Fruit fly (Drosophila melanogaster): ENCODE results near the gene PGAP1.

The PGAP1 gene

DNA sequence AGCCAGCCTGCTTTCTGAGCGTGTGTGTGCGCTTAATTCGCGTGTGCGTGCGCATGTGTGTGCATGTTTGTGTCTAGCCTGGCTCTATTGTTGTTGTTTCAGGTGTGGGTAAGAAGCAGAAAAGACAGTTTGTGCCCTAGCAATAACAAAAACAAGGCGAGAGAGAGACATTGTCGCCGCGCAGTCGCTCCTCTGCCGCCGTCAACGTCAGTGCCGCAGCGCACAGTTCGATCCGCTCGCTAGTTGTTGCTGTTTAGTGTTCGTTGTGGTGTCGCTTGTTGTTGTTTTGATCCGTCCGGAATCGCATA is 897 bp upstream of the PGAP1 start:
- TF ChIP-seq Dll (optimal IDR thresholded peaks at IDR 0.05), result no peak
- no peak for TF ChIP-seq usp (GFP tag; optimal IDR thresholded peaks at IDR 0.05)
- TF ChIP-seq EcR (GFP tag; optimal IDR thresholded peaks at IDR 0.05), result no peak

DNA sequence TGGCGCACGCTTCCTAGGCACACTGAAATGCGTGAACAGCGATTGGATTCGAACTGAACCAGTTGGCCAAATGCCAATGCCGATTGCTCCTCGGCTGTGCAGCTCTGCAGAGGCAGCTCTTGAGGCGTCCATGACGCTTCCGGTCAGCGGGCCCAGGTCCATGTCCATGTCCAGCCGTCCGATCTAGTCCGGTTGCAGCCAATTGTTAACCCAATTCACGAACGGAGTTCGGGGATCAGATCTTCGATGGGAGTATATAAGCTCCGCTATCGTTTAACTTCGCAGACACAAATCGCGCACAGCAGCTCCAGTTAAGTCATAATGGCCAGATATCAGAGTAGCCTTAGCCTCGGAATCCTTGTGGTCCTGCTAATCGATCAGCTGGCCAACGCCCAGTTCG is 6.3 kb downstream of the PGAP1 start, which contains the start of gene CG42449:
Gene CG42449 (plus strand): TSS at position 301 of the 400 bp plus-strand sequence.
- no peak for TF ChIP-seq CG8478 (optimal IDR thresholded peaks at IDR 0.05)
- TF ChIP-seq psq (optimal IDR thresholded peaks at IDR 0.05), result no peak
- no peak for TF ChIP-seq pan (optimal IDR thresholded peaks at IDR 0.05)
- TF ChIP-seq Dll (optimal IDR thresholded peaks at IDR 0.05), result no peak
- TF ChIP-seq EcR (GFP tag; optimal IDR thresholded peaks at IDR 0.05), result no peak
- TF ChIP-seq usp (GFP tag; optimal IDR thresholded peaks at IDR 0.05), result no peak

DNA sequence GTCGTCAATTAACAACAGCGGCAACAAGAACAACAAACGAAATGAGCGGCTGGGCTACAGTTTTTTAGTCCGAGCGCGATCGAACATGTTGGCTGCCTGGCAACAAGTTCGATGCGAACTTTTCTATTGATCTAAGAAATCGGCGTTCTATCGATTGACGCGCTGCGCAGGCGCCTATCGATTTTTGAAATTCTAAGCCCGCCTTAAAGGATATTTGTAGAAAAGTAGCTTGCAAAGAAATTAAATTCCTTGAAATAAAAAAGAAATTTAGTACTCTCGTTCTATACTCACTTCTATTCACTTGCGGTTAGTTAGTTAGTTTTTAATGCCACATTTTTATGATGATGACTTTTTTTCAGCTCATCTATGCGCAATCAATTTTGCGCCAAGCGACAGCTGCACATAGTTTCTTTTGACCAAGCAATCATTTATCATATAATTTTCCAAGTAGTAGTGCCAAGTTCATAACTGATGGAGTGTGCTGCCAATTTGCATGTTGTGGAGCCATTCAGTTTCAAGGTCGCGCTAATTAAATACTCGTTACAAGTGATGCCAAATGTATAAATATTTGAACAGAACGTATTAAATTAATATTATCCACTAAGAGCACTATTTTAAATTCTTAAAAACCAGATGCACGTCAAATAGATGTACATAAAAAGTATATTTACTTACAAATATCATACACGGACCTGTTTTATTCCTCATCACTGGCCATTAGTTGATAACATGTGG is 9.2 kb downstream of the PGAP1 start, which contains the start of the genes Tre1 and Gr5a:
Gene Tre1 (minus strand): TSS at position 45 of the 735 bp plus-strand sequence.
Gene Gr5a (plus strand): TSS at position 685 of the 735 bp plus-strand sequence.
- TF ChIP-seq EcR (GFP tag; optimal IDR thresholded peaks at IDR 0.05) (no peak), usp (GFP tag; optimal IDR thresholded peaks at IDR 0.05) (no peak), CG8478 (optimal IDR thresholded peaks at IDR 0.05) (no peak), psq (optimal IDR thresholded peaks at IDR 0.05) (no peak), Dll (optimal IDR thresholded peaks at IDR 0.05) (no peak), pan (optimal IDR thresholded peaks at IDR 0.05) (no peak)

DNA sequence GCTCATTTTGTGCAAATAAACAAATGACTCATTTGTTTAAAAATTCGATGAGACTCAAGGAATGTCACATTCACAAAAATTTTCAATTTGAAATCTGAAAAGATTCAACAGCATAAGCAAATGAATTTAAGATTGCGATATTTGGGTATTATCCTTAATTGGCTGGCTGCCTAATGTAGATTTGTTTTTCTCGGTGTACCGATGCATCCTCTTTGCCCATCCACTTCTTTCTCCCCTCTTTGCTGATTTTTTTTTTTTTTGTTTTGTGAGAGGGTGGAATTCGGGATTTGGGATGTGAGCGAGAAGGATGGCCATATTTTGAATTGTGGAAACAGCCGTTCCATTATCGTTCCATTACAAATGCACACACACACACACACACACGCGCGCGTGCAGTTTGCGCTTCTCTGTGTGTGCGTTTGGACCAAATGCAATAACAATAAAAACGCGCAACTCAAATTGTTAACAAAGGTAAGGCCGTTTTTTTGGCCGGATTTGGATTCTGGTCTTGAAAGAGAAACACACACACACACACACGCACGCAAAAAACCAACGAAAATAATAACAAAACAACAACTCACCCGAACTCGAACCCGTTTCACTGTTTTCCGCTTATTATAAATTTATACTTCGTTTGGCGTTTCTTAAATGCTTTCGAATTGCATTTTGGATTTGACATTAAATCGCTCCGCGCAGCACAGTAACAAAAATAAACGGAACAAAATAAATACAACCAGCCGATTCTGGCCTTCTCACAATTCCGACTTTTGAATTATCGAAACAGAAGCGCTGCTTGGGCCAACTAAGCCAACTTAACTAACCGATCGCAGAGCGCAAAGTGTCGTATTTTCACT is 10.0 kb downstream of the PGAP1 start:
- no peak for TF ChIP-seq pan (optimal IDR thresholded peaks at IDR 0.05)

DNA sequence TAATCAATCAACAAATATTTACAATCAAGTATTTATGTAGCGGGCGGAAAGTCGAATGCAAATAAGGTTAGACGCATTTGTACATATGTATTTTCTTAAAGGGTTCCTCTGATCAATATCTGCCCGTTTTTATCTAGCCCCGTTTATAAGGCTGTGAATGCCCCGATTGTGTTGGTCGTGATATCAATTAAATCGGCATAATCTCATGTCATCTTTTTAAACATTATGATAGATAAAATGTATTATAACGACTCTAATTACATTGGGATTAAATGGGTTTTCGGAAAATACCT is 11.1 kb downstream of the PGAP1 start:
- no peak for TF ChIP-seq pan (optimal IDR thresholded peaks at IDR 0.05)
- no peak for TF ChIP-seq EcR (GFP tag; optimal IDR thresholded peaks at IDR 0.05)
- TF ChIP-seq Dll (optimal IDR thresholded peaks at IDR 0.05), result no peak
- no peak for TF ChIP-seq usp (GFP tag; optimal IDR thresholded peaks at IDR 0.05)
- TF ChIP-seq CG8478 (optimal IDR thresholded peaks at IDR 0.05), result no peak
- no peak for TF ChIP-seq psq (optimal IDR thresholded peaks at IDR 0.05)

DNA sequence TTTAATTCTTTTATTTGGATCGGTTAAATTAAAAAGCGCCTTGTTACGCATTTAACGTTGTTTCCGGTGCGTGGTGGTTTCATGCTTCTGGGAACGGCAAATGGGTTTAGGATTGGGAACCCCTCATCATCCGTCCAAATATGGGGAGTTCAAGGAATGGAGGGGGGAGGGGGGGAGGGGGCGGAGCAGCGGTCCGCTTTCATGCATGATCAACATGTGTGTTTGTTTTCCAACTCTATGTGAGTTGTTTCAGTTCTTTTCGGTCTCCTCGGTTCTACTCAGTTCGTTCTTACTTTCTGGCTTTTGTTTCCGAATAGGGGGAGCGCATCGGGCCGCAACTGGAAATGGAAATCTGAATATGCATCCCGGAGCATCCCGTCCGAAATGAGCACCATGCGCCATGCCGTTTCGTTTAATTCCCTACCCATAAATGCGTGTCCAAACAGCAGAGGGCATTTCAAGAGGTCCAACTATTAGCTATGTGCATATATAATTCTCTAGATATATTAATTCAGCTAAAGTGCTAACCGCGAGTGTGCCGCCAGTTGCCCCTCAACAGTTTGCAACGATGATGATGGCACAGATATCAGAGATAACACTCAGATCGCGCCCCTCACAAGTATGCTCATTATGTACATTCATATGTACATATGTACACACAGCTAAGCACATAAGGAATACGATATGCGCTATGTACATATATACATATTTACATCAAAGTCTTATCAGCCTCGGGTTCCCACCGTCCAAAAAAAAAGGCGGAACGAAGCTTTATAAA is 11.7 kb downstream of the PGAP1 start:
- TF ChIP-seq psq (optimal IDR thresholded peaks at IDR 0.05) (no peak), CG8478 (optimal IDR thresholded peaks at IDR 0.05) (no peak), Dll (optimal IDR thresholded peaks at IDR 0.05) (no peak), pan (optimal IDR thresholded peaks at IDR 0.05) (no peak), EcR (GFP tag; optimal IDR thresholded peaks at IDR 0.05) (no peak), usp (GFP tag; optimal IDR thresholded peaks at IDR 0.05) (no peak)

DNA sequence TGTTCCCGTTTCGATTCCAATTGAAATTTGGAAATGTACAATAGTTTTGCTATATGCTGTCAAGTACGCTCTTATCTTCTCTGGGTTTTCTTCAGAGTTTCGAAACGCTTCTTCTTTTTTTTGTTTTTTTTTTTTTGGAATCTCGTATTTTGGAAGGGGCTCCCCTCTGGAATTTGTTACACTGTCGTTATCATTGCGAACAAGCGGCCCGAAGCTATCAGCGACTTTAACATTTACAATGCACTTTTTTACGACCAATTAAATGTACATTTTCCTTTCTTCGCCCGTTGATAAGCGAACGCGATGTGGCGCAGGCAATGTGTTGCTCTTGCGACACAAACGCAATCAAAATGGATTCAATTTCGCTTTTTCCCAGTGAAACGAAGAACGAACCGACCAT is 12.4 kb downstream of the PGAP1 start:
- TF ChIP-seq psq (optimal IDR thresholded peaks at IDR 0.05) (no peak), CG8478 (optimal IDR thresholded peaks at IDR 0.05) (no peak), Dll (optimal IDR thresholded peaks at IDR 0.05) (no peak), EcR (GFP tag; optimal IDR thresholded peaks at IDR 0.05) (no peak), pan (optimal IDR thresholded peaks at IDR 0.05) (no peak), usp (GFP tag; optimal IDR thresholded peaks at IDR 0.05) (no peak)

DNA sequence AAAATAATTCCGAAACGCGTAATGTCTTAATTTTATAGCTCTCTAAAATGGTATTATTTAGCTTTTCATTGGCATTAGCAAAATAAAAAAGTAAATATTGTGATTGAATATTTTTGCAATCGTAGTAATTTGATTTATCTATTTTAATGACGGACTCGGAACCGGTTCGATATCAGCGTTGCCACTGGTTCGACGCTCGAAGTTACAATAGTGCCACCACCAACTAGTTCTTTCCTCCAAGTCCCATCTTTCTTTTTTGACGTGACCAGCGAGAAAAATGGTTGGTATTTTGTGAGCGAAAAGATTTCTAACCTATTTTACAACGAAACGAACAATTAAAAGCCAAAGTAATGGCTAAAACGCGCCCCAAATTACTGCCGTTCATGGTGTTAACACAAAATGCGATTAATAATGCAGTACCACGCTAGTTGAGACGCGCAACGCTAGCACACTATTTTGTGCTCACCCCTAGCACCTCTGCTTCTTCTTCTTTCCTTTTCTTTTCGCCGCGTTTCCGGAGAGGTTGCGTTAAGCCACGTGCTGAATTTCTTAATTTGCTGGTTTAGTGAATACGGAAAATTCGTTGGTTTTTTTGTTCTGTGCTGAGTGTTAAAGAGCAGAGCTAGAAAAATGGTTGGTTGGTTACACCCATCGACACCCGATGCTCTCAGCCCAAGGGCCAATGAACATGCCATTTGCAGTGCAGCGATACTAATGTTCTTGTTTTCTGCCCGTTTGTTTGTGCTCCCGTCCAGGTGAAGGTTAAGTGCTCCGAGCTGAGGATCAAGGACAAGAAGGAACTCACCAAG is 16.8 kb downstream of the PGAP1 start, which contains the start of gene RpL35:
Gene RpL35 (plus strand): TSS at position 159 of the 809 bp plus-strand sequence.
- TF ChIP-seq pan (optimal IDR thresholded peaks at IDR 0.05), result no peak
- no peak for TF ChIP-seq CG8478 (optimal IDR thresholded peaks at IDR 0.05)
- no peak for TF ChIP-seq psq (optimal IDR thresholded peaks at IDR 0.05)
- no peak for TF ChIP-seq usp (GFP tag; optimal IDR thresholded peaks at IDR 0.05)
- no peak for TF ChIP-seq Dll (optimal IDR thresholded peaks at IDR 0.05)
- no peak for TF ChIP-seq EcR (GFP tag; optimal IDR thresholded peaks at IDR 0.05)

DNA sequence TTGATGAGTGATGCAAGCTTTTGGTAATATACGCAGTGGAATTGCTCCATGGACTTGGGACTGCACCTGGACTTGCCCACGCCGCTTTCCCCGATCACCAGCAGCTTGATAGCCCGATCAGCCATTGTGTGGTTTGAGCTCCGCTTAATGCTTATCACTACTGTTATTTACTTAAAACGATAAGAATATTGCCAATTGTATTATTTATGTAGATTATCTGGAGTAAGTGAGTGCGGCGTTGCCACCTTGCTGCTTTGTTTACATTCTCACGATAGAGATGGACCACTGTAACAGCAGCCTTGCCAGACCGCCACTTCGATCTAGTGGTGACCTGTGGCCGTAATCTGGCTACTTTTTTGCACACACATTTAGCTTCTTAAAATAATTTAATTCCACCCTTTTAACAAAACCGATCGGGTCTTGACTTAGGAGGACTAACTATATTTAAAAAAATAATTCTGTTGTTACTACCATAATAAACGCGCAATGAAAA is 17.7 kb downstream of the PGAP1 start, which contains the start of gene Rab18:
Gene Rab18 (minus strand): TSS at position 276 of the 493 bp plus-strand sequence.
- TF ChIP-seq usp (GFP tag; optimal IDR thresholded peaks at IDR 0.05) (no peak), pan (optimal IDR thresholded peaks at IDR 0.05) (no peak), EcR (GFP tag; optimal IDR thresholded peaks at IDR 0.05) (no peak), Dll (optimal IDR thresholded peaks at IDR 0.05) (no peak), CG8478 (optimal IDR thresholded peaks at IDR 0.05) (no peak), psq (optimal IDR thresholded peaks at IDR 0.05) (no peak)

DNA sequence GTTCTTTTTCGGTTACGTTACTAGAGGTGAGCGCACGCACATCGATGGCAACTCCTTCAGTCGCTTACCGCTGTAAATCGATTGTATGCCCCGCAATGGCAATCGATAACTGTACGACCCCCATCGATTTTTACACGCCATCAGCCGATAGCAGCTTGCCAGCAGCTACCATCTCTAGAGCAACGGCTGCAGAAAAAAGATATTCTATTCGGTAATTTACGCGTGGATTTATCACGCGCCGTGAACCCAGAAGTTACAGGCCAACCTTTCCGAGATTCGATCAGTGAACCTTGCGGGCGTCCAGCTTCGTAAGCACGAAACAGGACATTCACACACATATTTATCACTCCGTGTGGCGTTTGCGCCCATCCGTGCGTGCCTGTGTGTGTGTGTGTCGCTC is 23.4 kb downstream of the PGAP1 start, which contains the start of the genes Sirt4 and CG4119:
Gene Sirt4 (minus strand): TSS at position 39 of the 400 bp plus-strand sequence.
Gene CG4119 (plus strand): TSS at position 151 of the 400 bp plus-strand sequence.
- no peak for TF ChIP-seq Dll (optimal IDR thresholded peaks at IDR 0.05)
- TF ChIP-seq psq (optimal IDR thresholded peaks at IDR 0.05), result no peak
- TF ChIP-seq EcR (GFP tag; optimal IDR thresholded peaks at IDR 0.05), result no peak
- no peak for TF ChIP-seq CG8478 (optimal IDR thresholded peaks at IDR 0.05)

DNA sequence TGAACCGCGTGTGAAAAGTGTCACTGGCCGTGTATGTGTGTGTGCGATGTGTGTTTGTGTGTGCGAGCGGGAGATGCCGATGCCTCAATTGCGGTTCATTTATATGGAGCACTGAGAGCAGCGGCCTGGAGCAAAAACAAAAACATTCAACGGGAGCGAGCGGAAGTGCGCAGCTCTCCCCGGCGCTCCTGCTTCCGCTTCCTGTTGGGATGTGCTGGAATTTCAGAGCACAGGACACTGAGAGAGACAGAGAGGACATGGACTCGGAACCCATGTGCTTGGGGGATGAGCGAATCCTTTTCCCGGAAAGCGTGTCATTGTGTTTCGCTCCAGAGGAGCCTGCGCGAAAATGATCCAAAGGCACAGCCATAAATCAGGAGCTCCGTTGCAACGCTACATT is 25.1 kb downstream of the PGAP1 start:
- TF ChIP-seq CG8478 (optimal IDR thresholded peaks at IDR 0.05) (no peak), Dll (optimal IDR thresholded peaks at IDR 0.05) (no peak), pan (optimal IDR thresholded peaks at IDR 0.05) (no peak), psq (optimal IDR thresholded peaks at IDR 0.05) (no peak), EcR (GFP tag; optimal IDR thresholded peaks at IDR 0.05) (no peak), usp (GFP tag; optimal IDR thresholded peaks at IDR 0.05) (no peak)

Data from whole organism.